Fruit fly (Drosophila melanogaster) S2 (cell line): ENCODE measurements around the gene CG12375.

ENCODE experiments used
- CG8478 ChIP-seq: fragments of >200 bp; optimal IDR thresholded peaks from 2 replicates; lab custom pipeline; 2018
- CTCF ChIP-seq, 2 experiments: fragments of >200 bp; optimal IDR thresholded peaks; 2 replicates each; lab custom pipeline; 2018

- TF ChIP-seq CG8478 (no peak), CTCF (optimal IDR thresholded peaks at IDR 0.05; lab: Kevin White, UChicago) (no peak)
Observed at dm6 chr2L:8104094-8104493, 22.6 kb downstream of the CG12375 start.
